Worm (Caenorhabditis elegans) whole organism, L3 larva: ENCODE measurements around the gene aat-7.
A peak's percentile ranks its signal among the peaks of the same experiment; 100 is the strongest.

Experiments
- ceh-16 ChIP-seq: sonication (generic microtip); optimal IDR thresholded peaks from 2 replicates; lab custom pipeline; 2017; ENCODE audit warnings: missing biosample characterization, missing genetic modification characterization
- egl-27 ChIP-seq: sonication (generic microtip); optimal IDR thresholded peaks from 4 replicates; lab custom pipeline; 2017; ENCODE audit warnings: missing biosample characterization, missing genetic modification reagents, missing genetic modification characterization
- lin-15B ChIP-seq: fragments of 150-350 bp; optimal IDR thresholded peaks from 2 replicates; lab custom pipeline; 2014; ENCODE audit warnings: missing biosample characterization, missing genetic modification characterization
- nhr-11 ChIP-seq: fragments of 150-350 bp; optimal IDR thresholded peaks from 2 replicates; lab custom pipeline; 2014; ENCODE audit warnings: missing biosample characterization, missing genetic modification characterization
- nhr-77 ChIP-seq: fragments of 150-350 bp; optimal IDR thresholded peaks from 2 replicates; lab custom pipeline; 2014; ENCODE audit warnings: missing biosample characterization, missing genetic modification characterization
- pha-4 ChIP-seq: fragments of 150-350 bp; optimal IDR thresholded peaks from 2 replicates; lab custom pipeline; 2014; ENCODE audit warnings: missing biosample characterization, missing genetic modification reagents, missing genetic modification characterization
- skn-1 ChIP-seq: fragments of 150-350 bp; optimal IDR thresholded peaks from 2 replicates; lab custom pipeline; 2014; ENCODE audit warnings: missing biosample characterization, missing genetic modification characterization
- unc-39 ChIP-seq: sonication (generic microtip); optimal IDR thresholded peaks from 4 replicates; lab custom pipeline; 2017; ENCODE audit warnings: missing biosample characterization, missing genetic modification characterization
- zag-1 ChIP-seq: fragments of 150-350 bp; optimal IDR thresholded peaks from 2 replicates; lab custom pipeline; 2014; ENCODE audit warnings: missing biosample characterization, missing genetic modification characterization

- TF ChIP-seq skn-1 (tag; lab: Kevin White, UChicago) (no peak), zag-1 (no peak), unc-39 (no peak), nhr-11 (tag; lab: Kevin White, UChicago) (no peak), lin-15B (tag; lab: Kevin White, UChicago) (peak; percentile 46), nhr-77 (tag; lab: Kevin White, UChicago) (no peak), pha-4 (peak; percentile 61), egl-27 (tag; lab: Kevin White, UChicago) (no peak), ceh-16 (tag; lab: Kevin White, UChicago) (no peak)
Observed at ce11 chrII:1437449-1438335, 51.0 kb downstream of the aat-7 start, which contains the start of gene nol-6.
